Worm (Caenorhabditis elegans) whole organism, mixed stage, embryonic: ENCODE results near the gene lgc-27.

ENCODE experiments used
- ceh-43 ChIP-seq: fragments of 200-800 bp; sonication (Bioruptor generic); optimal IDR thresholded peaks from 2 replicates; lab custom pipeline; 2018; ENCODE audit warnings: mild to moderate bottlenecking, missing genetic modification characterization, moderate library complexity, missing compliant biosample characterization
- nhr-237 ChIP-seq: fragments of 150-350 bp; optimal IDR thresholded peaks from 2 replicates; lab custom pipeline; 2014; ENCODE audit warnings: missing biosample characterization, missing genetic modification characterization
- pha-4 ChIP-seq: fragments of 150-350 bp; optimal IDR thresholded peaks from 2 replicates; lab custom pipeline; 2018; ENCODE audit warnings: missing biosample characterization, missing genetic modification reagents, missing genetic modification characterization

- TF ChIP-seq pha-4 (tag; lab: Kevin White, UChicago) (no peak), ceh-43 (GFP tag; lab: Kevin White, UChicago) (no peak), nhr-237 (tag; lab: Kevin White, UChicago) (no peak)
Observed at ce11 chrII:4650072-4650471, 1.2 kb downstream of the lgc-27 start.
